Worm (Caenorhabditis elegans) whole organism, midembryonic: Measurements from ENCODE around the gene C48D1.5.
A peak's percentile ranks its signal among the peaks of the same experiment; 100 is the strongest.

ENCODE experiments used
- T22C8.4 ChIP-seq: fragments of 200-800 bp; sonication (Bioruptor generic); IDR thresholded peaks from 2 replicates; pipeline ENCODE4 v1.3.6; 2022; ENCODE audit warnings: missing genetic modification characterization, missing compliant biosample characterization
- cog-1 ChIP-seq: sonication (generic microtip); optimal IDR thresholded peaks from 2 replicates; lab custom pipeline; 2016; ENCODE audit warnings: missing genetic modification characterization, missing compliant biosample characterization
- flt-1 ChIP-seq: fragments of 200-800 bp; sonication (Bioruptor generic); IDR thresholded peaks from 2 replicates; pipeline ENCODE4 v1.3.6; 2022; ENCODE audit warnings: missing genetic modification characterization, missing compliant biosample characterization
- klf-2 ChIP-seq: fragments of 200-800 bp; sonication (Bioruptor generic); conservative IDR thresholded peaks from 2 replicates; pipeline ENCODE4 v1.3.6; 2022; ENCODE audit warnings: missing genetic modification reagents, missing genetic modification characterization, missing compliant biosample characterization
- med-1 ChIP-seq: sonication (generic microtip); optimal IDR thresholded peaks from 2 replicates; lab custom pipeline; 2017; ENCODE audit warnings: missing genetic modification characterization, mild to moderate bottlenecking, missing compliant biosample characterization, antibody characterized with exemption, missing genetic modification reagents; ENCODE audit not compliant: insufficient read depth
- ref-1 ChIP-seq: fragments of 200-800 bp; sonication (Bioruptor generic); conservative IDR thresholded peaks from 2 replicates; pipeline ENCODE4 v1.3.6; 2022; ENCODE audit warnings: missing genetic modification reagents, missing genetic modification characterization, missing compliant biosample characterization
- tab-1 ChIP-seq: fragments of 200-800 bp; sonication (Bioruptor generic); IDR thresholded peaks from 2 replicates; pipeline ENCODE4 v1.3.6; 2022; ENCODE audit warnings: missing genetic modification characterization, missing compliant biosample characterization
- ztf-23 ChIP-seq: fragments of 200-800 bp; sonication (Bioruptor generic); IDR thresholded peaks from 2 replicates; pipeline ENCODE4 v1.3.6; 2022; ENCODE audit warnings: missing genetic modification reagents, missing genetic modification characterization, missing compliant biosample characterization
- ztf-29 ChIP-seq: fragments of 200-800 bp; sonication (Bioruptor generic); IDR thresholded peaks from 2 replicates; pipeline ENCODE4 v1.3.6; 2022; ENCODE audit warnings: missing genetic modification reagents, missing genetic modification characterization, missing compliant biosample characterization

The C48D1.5 gene

ce11 chrIV:13255886-13256285, 34.1 kb downstream of the C48D1.5 start, which contains the start of gene bus-12:
Gene bus-12, plus strand, starts transcription at chrIV:13256186.
- TF ChIP-seq cog-1 (no peak), ref-1 (no peak), klf-2 (no peak), med-1 (no peak), flt-1 (GFP tag; lab: Robert Waterston, UW) (no peak), tab-1 (GFP tag; lab: Robert Waterston, UW) (no peak), ztf-29 (GFP tag; lab: Robert Waterston, UW) (no peak), ztf-23 (no peak), T22C8.4 (GFP tag; lab: Robert Waterston, UW) (no peak)

DNA sequence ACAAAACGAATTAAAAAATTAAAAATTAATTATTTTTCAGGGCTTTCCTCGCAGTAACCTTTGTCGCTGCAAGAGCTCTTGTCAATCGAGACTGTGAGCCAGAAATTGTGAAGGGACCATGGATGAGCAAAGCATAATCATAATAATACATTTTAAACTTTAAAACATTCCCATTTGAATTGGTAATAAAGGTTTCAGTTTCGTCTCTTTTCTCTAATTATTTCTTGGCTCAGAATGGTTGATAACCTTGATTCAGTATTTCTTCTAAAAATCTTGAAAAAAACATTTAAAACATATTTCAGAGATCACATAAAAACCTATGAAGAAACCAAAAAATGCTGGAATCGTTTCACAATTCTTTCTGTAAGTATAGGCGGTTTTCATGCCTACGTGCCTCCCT, 37.1 kb downstream of the C48D1.5 start, which contains the start of gene JC8.16:
Gene JC8.16, plus strand, starts transcription at position 301 of the 400 bp plus-strand sequence.
- TF ChIP-seq T22C8.4 (GFP tag; lab: Robert Waterston, UW) (no peak), tab-1 (GFP tag; lab: Robert Waterston, UW) (no peak), med-1 (no peak), cog-1 (no peak), flt-1 (GFP tag; lab: Robert Waterston, UW) (no peak), klf-2 (no peak)

DNA sequence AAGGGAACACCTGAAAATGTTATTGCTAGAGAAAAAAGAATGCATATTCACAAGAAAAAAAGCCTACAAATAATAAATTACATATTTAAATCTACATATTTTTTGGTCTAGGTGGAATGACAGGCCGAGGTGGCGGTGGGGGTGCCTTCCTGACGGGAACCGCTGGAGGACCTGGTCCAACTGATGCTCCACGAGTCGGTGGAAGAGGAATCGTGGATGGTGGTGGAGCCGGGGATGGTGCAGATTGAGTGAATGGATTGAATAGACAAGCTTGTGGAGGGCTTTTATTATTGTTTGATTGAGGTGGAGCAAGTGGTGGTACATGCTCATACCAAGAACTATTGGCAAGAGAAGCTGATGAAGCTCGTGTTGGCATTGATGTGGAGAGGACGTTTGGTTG, 40.0 kb downstream of the C48D1.5 start:
- TF ChIP-seq klf-2 = no peak
- no peak for TF ChIP-seq cog-1
- TF ChIP-seq ztf-29 (GFP tag; lab: Robert Waterston, UW) = no peak
- TF ChIP-seq tab-1 (GFP tag; lab: Robert Waterston, UW) = no peak
- no peak for TF ChIP-seq ref-1
- no peak for TF ChIP-seq ztf-23
- no peak for TF ChIP-seq flt-1 (GFP tag; lab: Robert Waterston, UW)
- no peak for TF ChIP-seq med-1

- no peak for TF ChIP-seq flt-1 (GFP tag; lab: Robert Waterston, UW)
- no peak for TF ChIP-seq T22C8.4 (GFP tag; lab: Robert Waterston, UW)
- no peak for TF ChIP-seq klf-2
- TF ChIP-seq med-1 = no peak
- no peak for TF ChIP-seq ztf-23
- TF ChIP-seq ztf-29 (GFP tag; lab: Robert Waterston, UW) = no peak
- no peak for TF ChIP-seq ref-1
- TF ChIP-seq tab-1 (GFP tag; lab: Robert Waterston, UW) = no peak
- TF ChIP-seq cog-1 = no peak
These were observed 46.6 kb downstream of the C48D1.5 start for ce11 chrIV:13268385-13268784.

- no peak for TF ChIP-seq med-1
- 0 out of 2 replicates have a peak, but pooled peaks have one; percentile 32 for TF ChIP-seq flt-1 (GFP tag; lab: Robert Waterston, UW)
These were observed 50.7 kb downstream of the C48D1.5 start, which contains the start of gene unc-26 for ce11 chrIV:13272494-13272893. Gene unc-26, minus strand, starts transcription at chrIV:13272516.
